Worm (Caenorhabditis elegans): ENCODE data around the gene sid-2.

- TF ChIP-seq sea-1 (GFP tag; conservative IDR thresholded peaks at IDR 0.05) (no peak), ama-1 (optimal IDR thresholded peaks at IDR 0.05) (no peak), B0310.2 (tag; optimal IDR thresholded peaks at IDR 0.05) (no peak), hmg-4 (GFP tag; optimal IDR thresholded peaks at IDR 0.05) (peak; percentile 68), tra-4 (tag; optimal IDR thresholded peaks at IDR 0.05) (no peak), flt-1 (GFP tag; IDR thresholded peaks at IDR 0.05) (no peak), aly-1 (tag; optimal IDR thresholded peaks at IDR 0.05) (no peak), ceh-36 (tag; optimal IDR thresholded peaks at IDR 0.05) (peak; percentile 16), scrt-1 (GFP tag; IDR thresholded peaks at IDR 0.05) (no peak), hnd-1 (tag; optimal IDR thresholded peaks at IDR 0.05) (no peak), ets-7 (tag; optimal IDR thresholded peaks at IDR 0.05) (no peak), tbx-37 (GFP tag; conservative IDR thresholded peaks at IDR 0.05) (no peak), tbx-11 (GFP tag; IDR thresholded peaks at IDR 0.05) (no peak), pes-1 (GFP tag; IDR thresholded peaks at IDR 0.05) (no peak)
Observed at ce11 chrIII:13712854-13713293, 33.6 kb downstream of the sid-2 start.

Data from whole organism, early embryonic.